Fruit fly (Drosophila melanogaster): ENCODE measurements around the gene dsh.

Gene dsh

DNA sequence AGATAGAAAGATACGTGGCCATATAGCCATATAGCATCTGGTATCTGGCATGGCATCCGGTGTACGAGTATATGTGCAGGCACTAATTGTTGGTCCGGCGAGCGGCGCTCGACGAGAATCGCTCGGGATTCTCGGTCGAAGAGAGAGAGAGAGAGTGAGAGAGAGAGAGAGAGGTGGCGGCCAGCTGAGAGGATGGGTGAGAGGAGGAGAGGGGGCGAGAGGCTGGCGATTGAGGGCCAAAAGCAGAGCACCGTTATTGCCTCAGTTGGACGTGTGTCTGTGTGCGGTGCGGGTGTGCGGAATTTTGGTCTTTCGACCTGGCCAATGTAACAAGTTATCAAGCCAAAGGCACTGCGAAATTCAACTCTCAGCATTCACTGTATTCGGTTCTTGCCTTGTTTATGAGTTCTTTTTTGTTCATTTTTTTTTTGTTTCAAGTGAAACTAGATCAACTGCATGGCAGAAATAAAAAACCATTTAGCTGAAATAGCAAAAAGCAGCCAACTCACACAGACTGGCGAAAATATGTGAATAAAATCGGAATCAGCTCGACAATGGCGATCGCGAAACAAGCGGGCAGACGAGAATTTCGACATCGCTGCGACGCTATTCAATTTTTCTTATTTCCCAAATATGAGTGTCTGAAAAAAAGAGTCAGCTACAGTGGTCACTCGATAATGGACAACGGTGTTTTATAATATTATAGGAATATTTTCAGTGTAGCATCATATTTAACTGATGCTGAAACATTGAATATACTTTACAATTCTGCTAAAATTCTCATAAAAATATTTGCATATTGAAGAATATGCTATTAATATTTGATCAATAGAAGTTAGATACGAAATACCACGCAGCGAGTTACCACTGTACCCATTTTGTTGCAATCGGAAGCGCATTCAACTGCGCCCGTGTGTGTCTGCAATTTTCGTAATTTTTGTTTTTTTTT, 17.4 kb downstream of the dsh start (continued):
- no peak for TF ChIP-seq cato (GFP tag; optimal IDR thresholded peaks at IDR 0.05; ENCODE audit: borderline replicate concordance)
- no peak for TF ChIP-seq CG10565 (GFP tag; optimal IDR thresholded peaks at IDR 0.05)
- TF ChIP-seq chm (GFP tag; IDR thresholded peaks at IDR 0.05): 0 out of 2 replicates have a peak, but pooled peaks have one; percentile 25
- TF ChIP-seq tna (GFP tag; IDR thresholded peaks at IDR 0.05; ENCODE audit: partially characterized antibody): no peak
- no peak for TF ChIP-seq sqz (GFP tag; optimal IDR thresholded peaks at IDR 0.05)
- peak; percentile 34 for TF ChIP-seq gem (tag; optimal IDR thresholded peaks at IDR 0.05)
- TF ChIP-seq h (optimal IDR thresholded peaks at IDR 0.05): no peak
- TF ChIP-seq Eip74EF (GFP tag; optimal IDR thresholded peaks at IDR 0.05): no peak
- peak; percentile 21 for TF ChIP-seq CG7839 (tag; optimal IDR thresholded peaks at IDR 0.05)
- TF ChIP-seq CG8944 (GFP tag; optimal IDR thresholded peaks at IDR 0.05): no peak
- TF ChIP-seq CG3407 (GFP tag; optimal IDR thresholded peaks at IDR 0.05): no peak
- no peak for TF ChIP-seq YL-1 (GFP tag; optimal IDR thresholded peaks at IDR 0.05)
- TF ChIP-seq NC2α (GFP tag; optimal IDR thresholded peaks at IDR 0.05): no peak
- no peak for TF ChIP-seq caup (GFP tag; optimal IDR thresholded peaks at IDR 0.05; ENCODE audit: severe bottlenecking)
- TF ChIP-seq eve (GFP tag; optimal IDR thresholded peaks at IDR 0.05): no peak
- peak; percentile 6 for TF ChIP-seq sd (tag; optimal IDR thresholded peaks at IDR 0.05)
- TF ChIP-seq TFAM (GFP tag; optimal IDR thresholded peaks at IDR 0.05): no peak
- TF ChIP-seq CG1024 (GFP tag; IDR thresholded peaks at IDR 0.05): no peak
- TF ChIP-seq croc (GFP tag; conservative IDR thresholded peaks at IDR 0.05): no peak
- no peak for TF ChIP-seq HLH54F (GFP tag; optimal IDR thresholded peaks at IDR 0.05)
- no peak for TF ChIP-seq Nf-YA (GFP tag; IDR thresholded peaks at IDR 0.05)
- no peak for TF ChIP-seq D19A (tag; optimal IDR thresholded peaks at IDR 0.05)
- TF ChIP-seq Fer1 (GFP tag; optimal IDR thresholded peaks at IDR 0.05): no peak
- no peak for TF ChIP-seq CG11085 (GFP tag; IDR thresholded peaks at IDR 0.05)
- TF ChIP-seq Awh (GFP tag; IDR thresholded peaks at IDR 0.05): no peak
- no peak for TF ChIP-seq Antp (GFP tag; optimal IDR thresholded peaks at IDR 0.05)
- peak; percentile 45; the same call in 2 of the 3 replicates for TF ChIP-seq row (GFP tag; IDR thresholded peaks at IDR 0.05)
- 0 out of 2 replicates have a peak, but pooled peaks have one; percentile 13 for TF ChIP-seq HLH3B (GFP tag; IDR thresholded peaks at IDR 0.05)
- no peak for TF ChIP-seq inv (GFP tag; IDR thresholded peaks at IDR 0.05; ENCODE audit: partially characterized antibody)
- no peak for TF ChIP-seq CG15011 (GFP tag; optimal IDR thresholded peaks at IDR 0.05)
- TF ChIP-seq Scr (GFP tag; IDR thresholded peaks at IDR 0.05; ENCODE audit: partially characterized antibody): no peak
- peak; percentile 2 for TF ChIP-seq CG15269 (tag; optimal IDR thresholded peaks at IDR 0.05)
- TF ChIP-seq CG8924 (tag; optimal IDR thresholded peaks at IDR 0.05): no peak
- TF ChIP-seq Med (GFP tag): peak; percentile 32
- no peak for TF ChIP-seq CG7271 (tag; optimal IDR thresholded peaks at IDR 0.05)
- TF ChIP-seq CG4617 (GFP tag; optimal IDR thresholded peaks at IDR 0.05; ENCODE audit: borderline replicate concordance): no peak
- TF ChIP-seq CG16813 (GFP tag; IDR thresholded peaks at IDR 0.05; ENCODE audit: partially characterized antibody): no peak
- peak; percentile 4 for TF ChIP-seq Deaf1 (tag; optimal IDR thresholded peaks at IDR 0.05)
- peak; percentile 40; the same call in 1 of the 2 replicates for TF ChIP-seq lmd (GFP tag; IDR thresholded peaks at IDR 0.05)
- TF ChIP-seq CG1832 (GFP tag; optimal IDR thresholded peaks at IDR 0.05): peak; percentile 4
- no peak for TF ChIP-seq disco-r (GFP tag; optimal IDR thresholded peaks at IDR 0.05)
- TF ChIP-seq CG17912 (GFP tag; optimal IDR thresholded peaks at IDR 0.05): no peak
- TF ChIP-seq CG11695 (GFP tag; IDR thresholded peaks at IDR 0.05): no peak
- TF ChIP-seq HmgD (GFP tag; optimal IDR thresholded peaks at IDR 0.05): no peak
- TF ChIP-seq CG12769 (tag; optimal IDR thresholded peaks at IDR 0.05): no peak
- no peak for TF ChIP-seq jigr1 (GFP tag; IDR thresholded peaks at IDR 0.05)
- TF ChIP-seq Ptx1 (GFP tag; IDR thresholded peaks at IDR 0.05): no peak
- TF ChIP-seq CG9932 (GFP tag; IDR thresholded peaks at IDR 0.05): 0 out of 2 replicates have a peak, but pooled peaks have one; percentile 19

Data from whole organism, embryonic.